Worm (Caenorhabditis elegans): Measurements from ENCODE around the gene F43C11.1.

ce11 chrII:2395864-2396263, 39.0 kb downstream of the F43C11.1 start, which contains the start of gene F16G10.13:
- TF ChIP-seq nhr-77 (tag; optimal IDR thresholded peaks at IDR 0.05) (no peak), nhr-76 (tag; optimal IDR thresholded peaks at IDR 0.05) (no peak), nhr-28 (tag; optimal IDR thresholded peaks at IDR 0.05) (no peak), lin-15B (tag; optimal IDR thresholded peaks at IDR 0.05) (no peak), pha-4 (tag; optimal IDR thresholded peaks at IDR 0.05) (no peak), ztf-11 (tag; optimal IDR thresholded peaks at IDR 0.05) (no peak), pqm-1 (tag; optimal IDR thresholded peaks at IDR 0.05) (no peak), egl-27 (tag; optimal IDR thresholded peaks at IDR 0.05) (no peak)

Measured in whole organism, L3 larva.